Fruit fly (Drosophila melanogaster) whole organism, embryonic: ENCODE results near the gene CG5326.

Source experiments
- Blimp-1 ChIP-seq: fragments of 200-800 bp; sonication (Bioruptor generic); optimal IDR thresholded peaks from 3 replicates; lab custom pipeline; 2018; ENCODE audit warnings: missing biosample characterization, missing genetic modification characterization, mild to moderate bottlenecking, moderate library complexity, missing genetic modification reagents
- BtbVII ChIP-seq: fragments of 200-800 bp; sonication (Bioruptor generic); optimal IDR thresholded peaks from 3 replicates; lab custom pipeline; 2017; ENCODE audit warnings: missing biosample characterization, mild to moderate bottlenecking, missing genetic modification characterization
- CG12155 ChIP-seq: fragments of 200-800 bp; sonication (Bioruptor generic); optimal IDR thresholded peaks from 3 replicates; lab custom pipeline; 2016; ENCODE audit warnings: missing biosample characterization, missing genetic modification characterization
- CG15601 ChIP-seq: fragments of 200-800 bp; sonication (Bioruptor generic); optimal IDR thresholded peaks from 3 replicates; lab custom pipeline; 2019; ENCODE audit warnings: missing biosample characterization, mild to moderate bottlenecking, missing genetic modification characterization, moderate library complexity
- CG7271 ChIP-seq: fragments of 200-800 bp; sonication (Bioruptor generic); optimal IDR thresholded peaks from 2 replicates; lab custom pipeline; 2018; ENCODE audit warnings: missing biosample characterization, mild to moderate bottlenecking, missing genetic modification characterization, moderate library complexity
- lov ChIP-seq, 2 experiments: fragments of 200-800 bp in 1 of 2; fragments of >200 bp in 1 of 2; sonication (Bioruptor generic) in 1 of 2; IDR thresholded peaks in 1 of 2; optimal IDR thresholded peaks in 1 of 2; 2 replicates in 1 of 2; 3 replicates in 1 of 2; pipeline versions ENCODE4 v1.3.6 to Lab custom; 2017 to 2022; ENCODE audit warnings: missing biosample characterization in 1 of 2, missing genetic modification characterization in 1 of 2

- TF ChIP-seq BtbVII (GFP tag; lab: Kevin White, UChicago) = no peak
- TF ChIP-seq Blimp-1 (GFP tag; lab: Kevin White, UChicago) = no peak
- TF ChIP-seq CG7271 (tag; lab: Kevin White, UChicago) = no peak
- TF ChIP-seq CG12155 (GFP tag; lab: Kevin White, UChicago) = no peak
- TF ChIP-seq CG15601 = no peak
- TF ChIP-seq lov (optimal IDR thresholded peaks at IDR 0.05; lab: Kevin White, UChicago) = no peak
- TF ChIP-seq lov (GFP tag; IDR thresholded peaks at IDR 0.05; lab: Robert Waterston, UW) = no peak
Measured at dm6 chr3R:22546017-22546416, 6.3 kb upstream of the CG5326 start.
